Worm (Caenorhabditis elegans): ENCODE data around the gene F54F7.10.

The F54F7.10 gene

ce11 chrX:11826892-11827291, 36.5 kb upstream of the F54F7.10 start:
- no peak for TF ChIP-seq nhr-77 (tag; optimal IDR thresholded peaks at IDR 0.05)

DNA sequence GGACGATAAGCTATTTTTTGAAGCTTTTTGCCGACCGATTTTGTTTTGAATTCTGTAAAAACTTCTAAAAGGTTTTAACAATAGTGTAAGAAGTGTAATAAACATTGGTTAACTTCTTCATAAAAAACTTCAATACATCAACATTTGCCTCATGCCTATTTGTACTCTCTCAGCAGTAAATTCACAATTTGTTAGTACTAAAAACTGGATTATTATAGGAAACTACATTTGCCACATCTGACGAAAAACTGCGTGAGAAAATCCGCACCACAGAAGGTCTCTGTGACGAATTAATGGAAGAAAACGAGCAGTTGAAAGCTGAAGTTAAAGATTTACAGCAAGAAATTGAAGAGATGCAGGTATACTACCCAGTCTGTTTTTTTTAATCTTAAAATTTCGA, 35.9 kb upstream of the F54F7.10 start:
- TF ChIP-seq daf-12 (tag; optimal IDR thresholded peaks at IDR 0.05) (no peak), ama-1 (optimal IDR thresholded peaks at IDR 0.05) (no peak), lin-39 (tag; optimal IDR thresholded peaks at IDR 0.05) (no peak), lin-15B (tag; optimal IDR thresholded peaks at IDR 0.05) (no peak), nhr-76 (tag; optimal IDR thresholded peaks at IDR 0.05) (no peak), elt-3 (tag; optimal IDR thresholded peaks at IDR 0.05) (no peak), nhr-28 (tag; optimal IDR thresholded peaks at IDR 0.05) (no peak), nhr-67 (tag; optimal IDR thresholded peaks at IDR 0.05) (no peak), elt-2 (tag; optimal IDR thresholded peaks at IDR 0.05) (no peak), ceh-16 (tag; optimal IDR thresholded peaks at IDR 0.05) (no peak), R02D3.7 (tag; optimal IDR thresholded peaks at IDR 0.05) (no peak), fos-1 (tag; optimal IDR thresholded peaks at IDR 0.05) (no peak), egl-5 (tag; optimal IDR thresholded peaks at IDR 0.05) (no peak), unc-39 (tag; optimal IDR thresholded peaks at IDR 0.05) (no peak), ceh-82 (tag; optimal IDR thresholded peaks at IDR 0.05) (no peak), fkh-10 (GFP tag; optimal IDR thresholded peaks at IDR 0.05) (no peak)

ce11 chrX:11828661-11829060, 34.7 kb upstream of the F54F7.10 start:
- TF ChIP-seq nhr-28 (tag; optimal IDR thresholded peaks at IDR 0.05) (no peak), ceh-82 (tag; optimal IDR thresholded peaks at IDR 0.05) (no peak), aly-2 (tag; optimal IDR thresholded peaks at IDR 0.05) (no peak), nhr-11 (tag; optimal IDR thresholded peaks at IDR 0.05) (no peak), hmg-11 (tag; optimal IDR thresholded peaks at IDR 0.05) (no peak), eor-1 (tag; optimal IDR thresholded peaks at IDR 0.05) (no peak), mml-1 (tag; optimal IDR thresholded peaks at IDR 0.05) (no peak), nhr-67 (tag; optimal IDR thresholded peaks at IDR 0.05) (no peak), fkh-10 (GFP tag; optimal IDR thresholded peaks at IDR 0.05) (no peak), sea-2 (GFP tag; optimal IDR thresholded peaks at IDR 0.05) (no peak), fkh-2 (tag; optimal IDR thresholded peaks at IDR 0.05) (no peak), nhr-76 (tag; optimal IDR thresholded peaks at IDR 0.05) (no peak), jun-1 (tag; optimal IDR thresholded peaks at IDR 0.05) (no peak), fos-1 (tag; optimal IDR thresholded peaks at IDR 0.05) (no peak), egl-5 (tag; optimal IDR thresholded peaks at IDR 0.05) (no peak)

DNA sequence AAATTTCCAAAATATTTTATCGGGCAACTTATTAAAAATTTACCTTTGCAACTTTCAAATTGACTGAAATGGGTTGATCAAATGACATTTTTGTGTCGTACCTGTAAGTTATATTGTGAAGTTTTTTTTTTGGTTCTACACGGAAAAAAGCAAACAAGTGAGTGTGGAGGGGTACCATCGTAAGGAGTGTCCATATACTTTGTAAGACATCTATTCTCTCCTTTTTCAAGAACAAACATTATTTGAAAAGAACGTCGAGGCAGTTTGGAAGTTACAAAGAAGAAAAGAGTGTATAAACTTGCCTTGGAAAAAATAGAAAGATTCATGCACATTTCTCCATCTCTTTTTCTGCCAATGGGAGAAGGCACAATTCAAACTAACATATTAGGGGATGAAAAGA, 26.0 kb upstream of the F54F7.10 start, which contains the start of gene taf-7.1:
Gene taf-7.1 (minus strand): TSS at position 101 of the 400 bp plus-strand sequence.
- TF ChIP-seq ZK546.5 (tag; optimal IDR thresholded peaks at IDR 0.05) (no peak), ama-1 (optimal IDR thresholded peaks at IDR 0.05) (no peak), snpc-4 (tag; optimal IDR thresholded peaks at IDR 0.05) (no peak), nhr-67 (tag; optimal IDR thresholded peaks at IDR 0.05) (no peak), unc-39 (tag; optimal IDR thresholded peaks at IDR 0.05) (no peak), pqm-1 (tag; optimal IDR thresholded peaks at IDR 0.05) (no peak), mdl-1 (tag; optimal IDR thresholded peaks at IDR 0.05) (no peak), egl-5 (tag; optimal IDR thresholded peaks at IDR 0.05) (no peak)

ce11 chrX:11843363-11843762, 20.0 kb upstream of the F54F7.10 start, which contains the start of gene F54F7.2:
Gene F54F7.2, plus strand, starts transcription at chrX:11843663.
- TF ChIP-seq nhr-28 (tag; optimal IDR thresholded peaks at IDR 0.05) (no peak), ztf-11 (tag; optimal IDR thresholded peaks at IDR 0.05) (no peak), hmg-11 (tag; optimal IDR thresholded peaks at IDR 0.05) (no peak), mdl-1 (tag; optimal IDR thresholded peaks at IDR 0.05) (no peak), nhr-67 (tag; optimal IDR thresholded peaks at IDR 0.05) (no peak), nhr-76 (tag; optimal IDR thresholded peaks at IDR 0.05) (no peak), ceh-82 (tag; optimal IDR thresholded peaks at IDR 0.05) (no peak), ZK546.5 (tag; optimal IDR thresholded peaks at IDR 0.05) (no peak), ama-1 (optimal IDR thresholded peaks at IDR 0.05) (no peak), fkh-2 (tag; optimal IDR thresholded peaks at IDR 0.05) (no peak), zag-1 (tag; optimal IDR thresholded peaks at IDR 0.05) (no peak), egl-5 (tag; optimal IDR thresholded peaks at IDR 0.05) (no peak), nhr-25 (tag; optimal IDR thresholded peaks at IDR 0.05) (no peak), nhr-11 (tag; optimal IDR thresholded peaks at IDR 0.05) (no peak), nfya-1 (tag; optimal IDR thresholded peaks at IDR 0.05; ENCODE audit: insufficient read depth) (no peak), elt-1 (tag; optimal IDR thresholded peaks at IDR 0.05) (no peak), fkh-10 (GFP tag; optimal IDR thresholded peaks at IDR 0.05) (no peak), skn-1 (tag; optimal IDR thresholded peaks at IDR 0.05) (no peak), lin-15B (tag; optimal IDR thresholded peaks at IDR 0.05) (no peak)
